Fruit fly (Drosophila melanogaster) whole organism, adult: Measurements from ENCODE around the gene CG12206.

Experiments
- CG11617 ChIP-seq: fragments of 200-800 bp; sonication (Bioruptor generic); optimal IDR thresholded peaks from 2 replicates; lab custom pipeline; 2017; ENCODE audit warnings: mild to moderate bottlenecking, missing biosample characterization, missing genetic modification reagents, missing genetic modification characterization
- CG12768 ChIP-seq: fragments of 200-800 bp; sonication (Bioruptor generic); optimal IDR thresholded peaks from 2 replicates; lab custom pipeline; 2017; ENCODE audit warnings: missing biosample characterization, missing genetic modification characterization, mild to moderate bottlenecking, moderate library complexity, missing genetic modification reagents
- CG14711 ChIP-seq: fragments of 200-800 bp; sonication (Bioruptor generic); optimal IDR thresholded peaks from 2 replicates; lab custom pipeline; 2018; ENCODE audit warnings: missing biosample characterization, mild to moderate bottlenecking, missing genetic modification characterization, moderate library complexity
- CG1620 ChIP-seq: fragments of 200-800 bp; sonication (Bioruptor generic); optimal IDR thresholded peaks from 2 replicates; lab custom pipeline; 2016; ENCODE audit warnings: missing biosample characterization, missing genetic modification characterization
- CG33017 ChIP-seq: fragments of 200-800 bp; sonication (Bioruptor generic); optimal IDR thresholded peaks from 2 replicates; lab custom pipeline; 2018; ENCODE audit warnings: missing biosample characterization, mild to moderate bottlenecking, missing genetic modification characterization, moderate library complexity
- CG5204 ChIP-seq: fragments of 200-800 bp; sonication (Bioruptor generic); optimal IDR thresholded peaks from 2 replicates; lab custom pipeline; 2016; ENCODE audit warnings: missing biosample characterization, missing genetic modification characterization
- CG7045 ChIP-seq: fragments of 200-800 bp; sonication (Bioruptor generic); optimal IDR thresholded peaks from 2 replicates; lab custom pipeline; 2017; ENCODE audit warnings: missing biosample characterization, mild to moderate bottlenecking, missing genetic modification characterization
- CG7101 ChIP-seq: fragments of 200-800 bp; sonication (Bioruptor generic); optimal IDR thresholded peaks from 2 replicates; lab custom pipeline; 2018; ENCODE audit warnings: missing biosample characterization, mild to moderate bottlenecking, missing genetic modification characterization, moderate library complexity
- Clk ChIP-seq: fragments of 200-800 bp; sonication (Bioruptor generic); optimal IDR thresholded peaks from 2 replicates; lab custom pipeline; 2017; ENCODE audit warnings: missing biosample characterization, missing genetic modification characterization
- Crg-1 ChIP-seq: fragments of 200-800 bp; sonication (Bioruptor generic); optimal IDR thresholded peaks from 2 replicates; lab custom pipeline; 2016; ENCODE audit warnings: missing biosample characterization, missing genetic modification characterization
- Hr96 ChIP-seq: fragments of 200-800 bp; sonication (Bioruptor generic); optimal IDR thresholded peaks from 2 replicates; lab custom pipeline; 2016; ENCODE audit warnings: missing biosample characterization, missing genetic modification characterization
- Mnt ChIP-seq: fragments of 200-800 bp; sonication (Bioruptor generic); optimal IDR thresholded peaks from 2 replicates; lab custom pipeline; 2016; ENCODE audit warnings: missing biosample characterization, mild to moderate bottlenecking, missing genetic modification characterization
- bab1 ChIP-seq: fragments of 200-800 bp; sonication (Bioruptor generic); optimal IDR thresholded peaks from 3 replicates; lab custom pipeline; 2019; ENCODE audit warnings: missing biosample characterization, mild to moderate bottlenecking, missing genetic modification characterization, moderate library complexity
- cic ChIP-seq: fragments of 200-800 bp; sonication (Bioruptor generic); optimal IDR thresholded peaks from 2 replicates; lab custom pipeline; 2017; ENCODE audit warnings: missing biosample characterization, mild to moderate bottlenecking, missing genetic modification characterization, moderate library complexity
- cnc ChIP-seq, 2 experiments: fragments of >200 bp; optimal IDR thresholded peaks; 2 replicates each; lab custom pipeline; 2017
- kay ChIP-seq: fragments of 200-800 bp; sonication (Bioruptor generic); peaks from one replicate; lab custom pipeline; 2016; ENCODE audit warnings: missing biosample characterization, missing genetic modification characterization, borderline replicate concordance
- ovo ChIP-seq: fragments of 200-800 bp; sonication (Bioruptor generic); optimal IDR thresholded peaks from 2 replicates; lab custom pipeline; 2016; ENCODE audit warnings: missing biosample characterization, missing genetic modification characterization
- pad ChIP-seq: fragments of 200-800 bp; sonication (Bioruptor generic); optimal IDR thresholded peaks from 3 replicates; lab custom pipeline; 2017; ENCODE audit warnings: missing biosample characterization, missing genetic modification characterization, mild to moderate bottlenecking, moderate library complexity, missing genetic modification reagents
- tj ChIP-seq: fragments of 200-800 bp; sonication (Bioruptor generic); optimal IDR thresholded peaks from 3 replicates; lab custom pipeline; 2017; ENCODE audit warnings: missing biosample characterization, mild to moderate bottlenecking, missing genetic modification characterization, moderate library complexity
- toe ChIP-seq: fragments of 200-800 bp; sonication (Bioruptor generic); optimal IDR thresholded peaks from 2 replicates; lab custom pipeline; 2016; ENCODE audit warnings: missing biosample characterization, missing genetic modification characterization

The CG12206 gene

dm6 chrX:3443902-3444301 lies 30.4 kb downstream of the CG12206 start:
- TF ChIP-seq CG12768 (GFP tag; lab: Kevin White, UChicago) = no peak
- no peak for TF ChIP-seq kay (GFP tag; lab: Kevin White, UChicago)
- TF ChIP-seq Hr96 (GFP tag; lab: Kevin White, UChicago) = no peak

DNA sequence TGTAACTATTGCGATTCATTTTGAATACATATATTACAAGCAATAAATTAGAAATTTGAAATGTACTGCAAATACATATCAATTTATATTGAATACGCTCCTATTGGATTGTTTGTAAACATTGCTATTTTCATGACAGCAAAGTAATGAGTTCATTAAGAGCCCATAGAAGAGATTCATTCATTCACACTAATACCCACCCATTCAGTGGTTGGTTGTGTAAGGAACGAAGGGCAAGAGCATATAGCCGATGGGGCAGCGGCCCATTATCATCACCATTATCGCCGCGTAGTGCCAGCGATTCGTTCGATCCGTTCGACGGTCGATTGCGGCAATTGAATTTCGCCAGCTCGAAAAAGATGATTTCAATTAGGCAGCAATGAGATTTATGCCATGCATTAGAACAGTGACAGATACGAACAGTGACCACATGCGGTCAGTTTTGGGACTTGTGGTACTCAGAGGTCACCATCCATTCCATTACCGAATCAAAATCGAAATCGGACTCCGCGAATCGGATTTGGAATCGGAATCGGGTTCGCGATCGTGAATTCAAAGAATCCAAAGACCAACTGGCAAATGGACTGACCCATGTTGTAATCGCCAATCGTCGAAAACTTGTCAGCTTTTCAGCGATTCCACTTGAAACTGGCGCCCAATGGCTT lies 31.6 kb downstream of the CG12206 start:
- TF ChIP-seq CG33017 (tag; lab: Kevin White, UChicago) = no peak
- no peak for TF ChIP-seq CG11617 (GFP tag; lab: Kevin White, UChicago)
- TF ChIP-seq Crg-1 (GFP tag; lab: Kevin White, UChicago) = no peak
- TF ChIP-seq CG1620 (GFP tag; lab: Kevin White, UChicago) = no peak
- TF ChIP-seq ovo (GFP tag; lab: Kevin White, UChicago) = no peak
- TF ChIP-seq Mnt (GFP tag; lab: Kevin White, UChicago) = peak; percentile 1
- TF ChIP-seq CG12768 (GFP tag; lab: Kevin White, UChicago) = no peak
- no peak for TF ChIP-seq bab1 (GFP tag; lab: Kevin White, UChicago)
- TF ChIP-seq CG7045 (GFP tag; lab: Kevin White, UChicago) = no peak
- TF ChIP-seq cic (GFP tag; lab: Kevin White, UChicago) = peak; percentile 81
- TF ChIP-seq cnc (optimal IDR thresholded peaks at IDR 0.05; lab: Kevin White, UChicago) = no peak
- TF ChIP-seq toe (GFP tag; lab: Kevin White, UChicago) = no peak
- TF ChIP-seq CG14711 (tag; lab: Kevin White, UChicago) = no peak
- TF ChIP-seq kay (GFP tag; lab: Kevin White, UChicago) = peak; percentile 76
- no peak for TF ChIP-seq Clk
- no peak for TF ChIP-seq CG7101 (tag; lab: Kevin White, UChicago)
- no peak for TF ChIP-seq pad (GFP tag; lab: Kevin White, UChicago)

DNA sequence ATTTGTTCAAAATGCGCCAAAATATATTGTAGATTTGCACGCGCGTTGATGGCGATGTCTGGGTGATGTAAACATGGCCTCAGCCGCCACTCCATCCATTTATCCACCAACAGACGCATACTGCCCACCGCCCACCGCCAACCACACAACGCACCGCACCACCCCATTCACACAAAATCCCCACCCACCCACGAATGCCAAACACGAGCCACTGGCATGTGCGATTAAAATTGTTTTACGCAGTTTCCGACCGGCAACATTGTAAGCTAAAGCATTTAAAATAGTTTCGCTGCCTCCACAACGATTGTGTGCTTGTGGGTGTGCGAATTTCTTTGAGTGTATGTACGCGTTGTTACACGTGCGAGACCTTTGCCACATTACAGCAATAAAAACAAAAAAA lies 33.8 kb downstream of the CG12206 start:
- TF ChIP-seq Mnt (GFP tag; lab: Kevin White, UChicago) (peak; percentile 71), ovo (GFP tag; lab: Kevin White, UChicago) (no peak), CG1620 (GFP tag; lab: Kevin White, UChicago) (no peak), CG11617 (GFP tag; lab: Kevin White, UChicago) (no peak), pad (GFP tag; lab: Kevin White, UChicago) (no peak)

- no peak for TF ChIP-seq ovo (GFP tag; lab: Kevin White, UChicago)
Measured at dm6 chrX:3437493-3437892, 36.8 kb downstream of the CG12206 start.

DNA sequence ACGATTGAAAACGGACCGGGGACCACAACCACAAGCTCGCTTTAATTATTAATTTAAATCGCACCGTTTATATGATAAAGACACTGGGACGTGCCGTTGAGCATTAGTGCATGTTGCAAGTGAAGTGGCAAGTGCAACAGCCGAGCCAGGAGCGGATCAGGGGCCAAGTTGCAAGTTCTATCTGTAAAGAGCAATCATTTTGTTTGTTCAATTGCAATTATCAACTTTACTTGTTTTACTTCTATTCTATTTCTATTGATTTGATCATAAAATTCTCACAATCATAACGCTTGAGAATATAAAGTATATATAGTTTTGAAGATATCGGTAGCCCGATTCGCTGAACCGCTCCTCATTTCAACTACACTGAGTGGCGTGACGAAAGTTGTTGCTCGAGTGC lies 38.1 kb downstream of the CG12206 start:
- no peak for TF ChIP-seq cic (GFP tag; lab: Kevin White, UChicago)
- no peak for TF ChIP-seq CG7101 (tag; lab: Kevin White, UChicago)
- TF ChIP-seq CG33017 (tag; lab: Kevin White, UChicago) = no peak
- TF ChIP-seq Crg-1 (GFP tag; lab: Kevin White, UChicago) = no peak
- no peak for TF ChIP-seq pad (GFP tag; lab: Kevin White, UChicago)

dm6 chrX:3435707-3436106 lies 38.6 kb downstream of the CG12206 start, which contains the start of gene CG14269:
CG14269 (minus strand) TSS chrX:3435807.
- TF ChIP-seq toe (GFP tag; lab: Kevin White, UChicago) (no peak), CG33017 (tag; lab: Kevin White, UChicago) (no peak), CG12768 (GFP tag; lab: Kevin White, UChicago) (no peak), CG5204 (no peak), cic (GFP tag; lab: Kevin White, UChicago) (no peak), CG7045 (GFP tag; lab: Kevin White, UChicago) (no peak), bab1 (GFP tag; lab: Kevin White, UChicago) (no peak), Crg-1 (GFP tag; lab: Kevin White, UChicago) (no peak), kay (GFP tag; lab: Kevin White, UChicago) (no peak), CG7101 (tag; lab: Kevin White, UChicago) (no peak), Hr96 (GFP tag; lab: Kevin White, UChicago) (no peak), tj (no peak), CG14711 (tag; lab: Kevin White, UChicago) (no peak), CG11617 (GFP tag; lab: Kevin White, UChicago) (no peak), pad (GFP tag; lab: Kevin White, UChicago) (no peak), CG1620 (GFP tag; lab: Kevin White, UChicago) (no peak), Clk (no peak), ovo (GFP tag; lab: Kevin White, UChicago) (no peak), Mnt (GFP tag; lab: Kevin White, UChicago) (no peak), cnc (optimal IDR thresholded peaks at IDR 0.05; lab: Kevin White, UChicago) (no peak)

DNA sequence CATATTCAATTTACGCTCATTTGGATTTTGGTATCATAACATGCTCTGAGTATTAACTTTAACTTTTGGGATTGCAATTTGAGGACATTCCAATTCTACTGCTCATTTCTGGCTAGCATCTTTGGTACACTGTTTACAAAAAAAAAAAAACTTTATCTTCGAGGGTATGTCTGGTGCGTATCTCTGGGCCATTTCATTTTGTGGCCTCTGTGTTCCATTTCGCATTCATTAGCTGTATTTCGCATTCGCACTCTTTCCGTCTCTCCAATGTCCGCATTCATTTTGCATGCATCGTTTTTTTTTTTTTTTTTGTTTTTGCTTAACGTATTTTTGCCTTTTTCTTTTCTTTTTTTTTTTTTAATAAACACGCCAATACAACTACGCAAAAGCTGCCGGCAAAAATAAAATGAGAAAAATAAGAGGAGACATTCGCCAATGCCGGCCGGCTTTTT lies 40.7 kb downstream of the CG12206 start:
- TF ChIP-seq CG14711 (tag; lab: Kevin White, UChicago) (peak; percentile 77), CG5204 (peak; percentile 33), kay (GFP tag; lab: Kevin White, UChicago) (peak; percentile 77), toe (GFP tag; lab: Kevin White, UChicago) (no peak), Hr96 (GFP tag; lab: Kevin White, UChicago) (peak; percentile 85), Mnt (GFP tag; lab: Kevin White, UChicago) (peak; percentile 19), Crg-1 (GFP tag; lab: Kevin White, UChicago) (peak; percentile 13), CG1620 (GFP tag; lab: Kevin White, UChicago) (peak; percentile 66), bab1 (GFP tag; lab: Kevin White, UChicago) (peak; percentile 89), pad (GFP tag; lab: Kevin White, UChicago) (peak; percentile 35), Clk (no peak), tj (peak; percentile 80), CG7045 (GFP tag; lab: Kevin White, UChicago) (no peak), CG12768 (GFP tag; lab: Kevin White, UChicago) (peak; percentile 9), CG11617 (GFP tag; lab: Kevin White, UChicago) (peak; percentile 42), cnc (optimal IDR thresholded peaks at IDR 0.05; lab: Kevin White, UChicago) (no peak), CG7101 (tag; lab: Kevin White, UChicago) (peak; percentile 52), cic (GFP tag; lab: Kevin White, UChicago) (no peak), ovo (GFP tag; lab: Kevin White, UChicago) (peak; percentile 6), CG33017 (tag; lab: Kevin White, UChicago) (no peak)
